Fruit fly (Drosophila melanogaster) whole organism, embryonic: ENCODE data around the gene Hmr.
A peak's percentile ranks its signal among the peaks of the same experiment; 100 is the strongest.

Experiments used
- Asciz ChIP-seq: fragments of 200-800 bp; sonication (Bioruptor generic); optimal IDR thresholded peaks from 2 replicates; lab custom pipeline; 2017; ENCODE audit warnings: missing biosample characterization, mild to moderate bottlenecking, missing genetic modification characterization, missing genetic modification reagents
- Atf6 ChIP-seq: fragments of 200-800 bp; sonication (Bioruptor generic); IDR thresholded peaks from 2 replicates; pipeline ENCODE4 v1.3.6; 2022; ENCODE audit warnings: missing biosample characterization, missing genetic modification characterization
- B-H1 ChIP-seq: fragments of 200-800 bp; sonication (Bioruptor generic); IDR thresholded peaks from 3 replicates; pipeline ENCODE4 v1.3.6; 2022; ENCODE audit warnings: missing biosample characterization, missing genetic modification characterization
- CG10654 ChIP-seq: fragments of 200-800 bp; sonication (Bioruptor generic); optimal IDR thresholded peaks from 2 replicates; lab custom pipeline; 2016; ENCODE audit warnings: missing biosample characterization, missing genetic modification characterization
- CG11504 ChIP-seq: fragments of 200-800 bp; sonication (Bioruptor generic); optimal IDR thresholded peaks from 3 replicates; lab custom pipeline; 2019; ENCODE audit warnings: missing biosample characterization, mild to moderate bottlenecking, missing genetic modification characterization, moderate library complexity
- CG11696 ChIP-seq: fragments of 200-800 bp; sonication (Bioruptor generic); IDR thresholded peaks from 2 replicates; pipeline ENCODE4 v1.3.6; 2022; ENCODE audit warnings: missing biosample characterization, missing genetic modification characterization
- CG12299 ChIP-seq: fragments of 200-800 bp; sonication (Bioruptor generic); optimal IDR thresholded peaks from 2 replicates; lab custom pipeline; 2018; ENCODE audit warnings: missing biosample characterization, mild to moderate bottlenecking, missing genetic modification characterization
- CG12744 ChIP-seq: fragments of 200-800 bp; sonication (Bioruptor generic); optimal IDR thresholded peaks from 2 replicates; lab custom pipeline; 2016; ENCODE audit warnings: missing biosample characterization, missing genetic modification characterization
- CG13296 ChIP-seq: fragments of 200-800 bp; sonication (Bioruptor generic); optimal IDR thresholded peaks from 3 replicates; lab custom pipeline; 2018; ENCODE audit warnings: missing biosample characterization, mild to moderate bottlenecking, missing genetic modification characterization
- CG13775 ChIP-seq: fragments of 200-800 bp; sonication (Bioruptor generic); optimal IDR thresholded peaks from 3 replicates; lab custom pipeline; 2017; ENCODE audit warnings: missing biosample characterization, mild to moderate bottlenecking, missing genetic modification characterization
- CG14441 ChIP-seq: fragments of 200-800 bp; sonication (Bioruptor generic); IDR thresholded peaks from 2 replicates; pipeline ENCODE4 v1.3.6; 2022; ENCODE audit warnings: missing biosample characterization, missing genetic modification characterization
- CG14710 ChIP-seq: fragments of 200-800 bp; sonication (Bioruptor generic); optimal IDR thresholded peaks from 3 replicates; lab custom pipeline; 2019; ENCODE audit warnings: missing biosample characterization, mild to moderate bottlenecking, missing genetic modification characterization, moderate library complexity
- CG1529 ChIP-seq: fragments of 200-800 bp; sonication (Bioruptor generic); optimal IDR thresholded peaks from 3 replicates; lab custom pipeline; 2018; ENCODE audit warnings: missing biosample characterization, missing genetic modification characterization
- CG18262 ChIP-seq: fragments of 200-800 bp; optimal IDR thresholded peaks from 3 replicates; lab custom pipeline; 2019; ENCODE audit warnings: missing biosample characterization, mild to moderate bottlenecking, missing genetic modification characterization, moderate library complexity
- CG4328 ChIP-seq: fragments of 200-800 bp; sonication (Bioruptor generic); optimal IDR thresholded peaks from 3 replicates; lab custom pipeline; 2017; ENCODE audit warnings: missing biosample characterization, missing genetic modification reagents, missing genetic modification characterization
- CG5180 ChIP-seq: fragments of 200-800 bp; sonication (Bioruptor generic); optimal IDR thresholded peaks from 3 replicates; lab custom pipeline; 2017; ENCODE audit warnings: missing biosample characterization, missing genetic modification characterization, mild to moderate bottlenecking, moderate library complexity, missing genetic modification reagents
- CG6254 ChIP-seq: fragments of 200-800 bp; sonication (Bioruptor generic); optimal IDR thresholded peaks from 3 replicates; lab custom pipeline; 2017; ENCODE audit warnings: mild to moderate bottlenecking, missing biosample characterization, missing genetic modification reagents, missing genetic modification characterization
- CG6689 ChIP-seq: fragments of 200-800 bp; sonication (Bioruptor generic); IDR thresholded peaks from 2 replicates; pipeline ENCODE4 v1.3.6; 2022; ENCODE audit warnings: missing biosample characterization, missing genetic modification characterization
- CG7786 ChIP-seq: fragments of 200-800 bp; sonication (Bioruptor generic); optimal IDR thresholded peaks from 2 replicates; lab custom pipeline; 2016; ENCODE audit warnings: missing biosample characterization, missing genetic modification characterization
- CG8089 ChIP-seq: fragments of 200-800 bp; sonication (Bioruptor generic); optimal IDR thresholded peaks from 3 replicates; lab custom pipeline; 2016; ENCODE audit warnings: missing biosample characterization, missing genetic modification characterization
- CG8388 ChIP-seq: fragments of 200-800 bp; sonication (Bioruptor generic); optimal IDR thresholded peaks from 2 replicates; lab custom pipeline; 2019; ENCODE audit warnings: missing biosample characterization, mild to moderate bottlenecking, missing genetic modification characterization, moderate library complexity
- CG8765 ChIP-seq: fragments of 200-800 bp; sonication (Bioruptor generic); IDR thresholded peaks from 2 replicates; pipeline ENCODE4 v1.3.6; 2022; ENCODE audit warnings: missing biosample characterization, missing genetic modification characterization
- CG9797 ChIP-seq: fragments of 200-800 bp; sonication (Bioruptor generic); optimal IDR thresholded peaks from 3 replicates; lab custom pipeline; 2018; ENCODE audit warnings: missing biosample characterization, mild to moderate bottlenecking, missing genetic modification characterization
- CHES-1-like ChIP-seq: fragments of 200-800 bp; sonication (Bioruptor generic); optimal IDR thresholded peaks from 2 replicates; lab custom pipeline; 2016; ENCODE audit warnings: missing biosample characterization, missing genetic modification characterization
- Camta ChIP-seq: fragments of 200-800 bp; sonication (Bioruptor generic); optimal IDR thresholded peaks from 2 replicates; lab custom pipeline; 2016; ENCODE audit warnings: missing biosample characterization, missing genetic modification characterization
- Dek ChIP-seq: fragments of 200-800 bp; sonication (Bioruptor generic); optimal IDR thresholded peaks from 3 replicates; lab custom pipeline; 2019; ENCODE audit warnings: missing biosample characterization, mild to moderate bottlenecking, missing genetic modification characterization, moderate library complexity
- Doc3 ChIP-seq: fragments of 200-800 bp; sonication (Bioruptor generic); IDR thresholded peaks from 3 replicates; pipeline ENCODE4 v1.3.6; 2022; ENCODE audit warnings: missing biosample characterization, missing genetic modification characterization; ENCODE audit not compliant: partially characterized antibody
- E2f1 ChIP-seq: fragments of 200-800 bp; sonication (Bioruptor generic); IDR thresholded peaks from 2 replicates; pipeline ENCODE4 v1.3.6; 2022; ENCODE audit warnings: missing biosample characterization, missing genetic modification characterization
- Elba2 ChIP-seq: fragments of 200-800 bp; sonication (Bioruptor generic); optimal IDR thresholded peaks from 3 replicates; lab custom pipeline; 2016; ENCODE audit warnings: missing biosample characterization, missing genetic modification characterization
- H15 ChIP-seq: fragments of 200-800 bp; sonication (Bioruptor generic); IDR thresholded peaks from 3 replicates; pipeline ENCODE4 v1.3.6; 2022; ENCODE audit warnings: missing biosample characterization, missing genetic modification characterization
- Hand ChIP-seq: fragments of 200-800 bp; sonication (Bioruptor generic); optimal IDR thresholded peaks from 2 replicates; lab custom pipeline; 2017; ENCODE audit warnings: mild to moderate bottlenecking, missing biosample characterization, missing genetic modification reagents, missing genetic modification characterization
- MBD-R2 ChIP-seq: fragments of 200-800 bp; sonication (Bioruptor generic); IDR thresholded peaks from 2 replicates; pipeline ENCODE4 v1.3.6; 2022; ENCODE audit warnings: missing biosample characterization, missing genetic modification characterization
- Xrp1 ChIP-seq: fragments of 200-800 bp; sonication (Bioruptor generic); IDR thresholded peaks from 2 replicates; pipeline ENCODE4 v1.3.6; 2022; ENCODE audit warnings: missing biosample characterization, missing genetic modification characterization
- dpn ChIP-seq, 2 experiments: fragments of 200-800 bp; sonication (Bioruptor generic); optimal IDR thresholded peaks; 3 replicates each; lab custom pipeline; 2016; ENCODE audit warnings: missing biosample characterization in 2 of 2, missing genetic modification characterization in 2 of 2
- dysf ChIP-seq: fragments of 200-800 bp; sonication (Bioruptor generic); IDR thresholded peaks from 3 replicates; pipeline ENCODE4 v1.3.6; 2022; ENCODE audit warnings: missing biosample characterization, missing genetic modification characterization
- eyg ChIP-seq: fragments of 200-800 bp; sonication (Bioruptor generic); optimal IDR thresholded peaks from 3 replicates; lab custom pipeline; 2016; ENCODE audit warnings: missing biosample characterization, missing genetic modification characterization
- fd3F ChIP-seq: fragments of 200-800 bp; sonication (Bioruptor generic); optimal IDR thresholded peaks from 2 replicates; lab custom pipeline; 2018; ENCODE audit warnings: missing biosample characterization, mild to moderate bottlenecking, missing genetic modification characterization, moderate library complexity
- gt ChIP-seq: fragments of 200-800 bp; sonication (Bioruptor generic); IDR thresholded peaks from 2 replicates; pipeline ENCODE4 v1.3.6; 2022; ENCODE audit warnings: missing biosample characterization, missing genetic modification characterization
- insv ChIP-seq, 2 experiments: fragments of 200-800 bp; sonication (Bioruptor generic); optimal IDR thresholded peaks; 3 replicates each; lab custom pipeline; 2016 to 2018; ENCODE audit warnings: missing biosample characterization in 2 of 2, missing genetic modification characterization in 2 of 2
- ken ChIP-seq: fragments of 200-800 bp; sonication (Bioruptor generic); IDR thresholded peaks from 3 replicates; pipeline ENCODE4 v1.3.6; 2022; ENCODE audit warnings: missing biosample characterization, missing genetic modification characterization
- lab ChIP-seq: fragments of 200-800 bp; sonication (Bioruptor generic); optimal IDR thresholded peaks from 3 replicates; lab custom pipeline; 2017; ENCODE audit warnings: missing biosample characterization, missing genetic modification characterization, mild to moderate bottlenecking, moderate library complexity, missing genetic modification reagents
- lilli ChIP-seq: fragments of 200-800 bp; sonication (Bioruptor generic); optimal IDR thresholded peaks from 3 replicates; lab custom pipeline; 2016; ENCODE audit warnings: missing biosample characterization, missing genetic modification characterization
- lmd ChIP-seq: fragments of 200-800 bp; sonication (Bioruptor generic); IDR thresholded peaks from 2 replicates; pipeline ENCODE4 v1.3.6; 2022; ENCODE audit warnings: missing biosample characterization, missing genetic modification characterization
- mam ChIP-seq: fragments of 200-800 bp; sonication (Bioruptor generic); optimal IDR thresholded peaks from 3 replicates; lab custom pipeline; 2016; ENCODE audit warnings: missing biosample characterization, missing genetic modification characterization
- nmo ChIP-seq: fragments of 200-800 bp; sonication (Bioruptor generic); optimal IDR thresholded peaks from 2 replicates; lab custom pipeline; 2018; ENCODE audit warnings: missing biosample characterization, mild to moderate bottlenecking, missing genetic modification characterization, moderate library complexity
- scrt ChIP-seq: fragments of 200-800 bp; sonication (Bioruptor generic); optimal IDR thresholded peaks from 2 replicates; lab custom pipeline; 2018; ENCODE audit warnings: missing biosample characterization, mild to moderate bottlenecking, missing genetic modification characterization, moderate library complexity
- sens-2 ChIP-seq: fragments of 200-800 bp; sonication (Bioruptor generic); IDR thresholded peaks from 2 replicates; pipeline ENCODE4 v1.3.6; 2022; ENCODE audit warnings: missing biosample characterization, missing genetic modification characterization
- so ChIP-seq: fragments of 200-800 bp; sonication (Bioruptor generic); IDR thresholded peaks from 3 replicates; pipeline ENCODE4 v1.3.6; 2022; ENCODE audit warnings: missing biosample characterization, missing genetic modification characterization
- tx ChIP-seq: fragments of 200-800 bp; sonication (Bioruptor generic); optimal IDR thresholded peaks from 2 replicates; lab custom pipeline; 2016; ENCODE audit warnings: missing biosample characterization, missing genetic modification characterization

Gene Hmr

DNA sequence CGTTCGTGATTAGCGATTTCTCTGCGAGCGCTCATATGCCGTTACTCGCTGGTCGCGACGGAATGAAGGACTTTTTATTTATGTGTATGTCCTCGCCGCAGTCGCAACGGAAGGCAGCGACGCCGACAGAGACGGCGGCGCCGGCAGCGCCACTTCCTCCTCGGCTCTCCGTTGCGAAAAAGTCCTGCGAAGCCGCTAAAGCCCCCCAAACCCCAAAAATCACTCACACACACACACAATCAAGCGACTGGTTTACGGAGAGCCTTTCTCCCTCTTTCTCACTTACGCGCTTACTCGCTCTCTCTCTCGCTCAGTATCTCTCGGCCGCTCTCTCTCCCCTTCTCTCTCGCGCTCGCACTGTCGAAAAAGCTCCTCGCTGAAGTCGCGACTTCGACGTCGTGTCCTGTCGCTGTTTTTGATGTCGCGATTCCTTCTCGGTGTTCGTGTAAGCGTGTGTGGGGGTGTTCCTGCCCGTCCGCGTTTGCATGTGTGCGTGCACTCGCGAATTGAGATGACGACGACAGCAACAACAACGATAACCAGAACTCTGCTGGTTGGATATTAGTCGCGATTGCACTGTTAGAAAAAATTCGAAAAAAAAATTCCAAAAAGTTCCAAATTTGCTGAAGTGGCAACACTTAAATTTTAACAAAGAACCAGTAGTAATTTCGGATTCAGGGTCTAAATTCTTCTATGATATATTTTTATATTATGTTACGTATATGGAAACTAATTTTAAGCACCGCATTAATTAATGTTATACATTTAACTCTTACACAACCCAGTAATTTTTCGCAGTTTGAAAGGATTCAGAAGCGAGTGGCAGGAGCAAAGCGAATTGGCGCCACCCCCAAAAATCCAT, 24.7 kb upstream of the Hmr start, which contains the start of gene CG43347 (continued):
- TF ChIP-seq CG12299 (tag; lab: Kevin White, UChicago): peak; percentile 69
- peak; percentile 43 for TF ChIP-seq CG14710
- no peak for TF ChIP-seq gt (GFP tag; lab: Robert Waterston, UW)
- peak; percentile 65 for TF ChIP-seq Xrp1 (GFP tag; lab: Robert Waterston, UW)
- TF ChIP-seq insv (GFP tag; optimal IDR thresholded peaks at IDR 0.05; lab: Kevin White, UChicago): peak in 1 of 2 experiments; percentile 9
- TF ChIP-seq CG11504 (tag; lab: Kevin White, UChicago): peak; percentile 85
- TF ChIP-seq lilli (GFP tag; lab: Kevin White, UChicago): peak; percentile 59
- peak; percentile 59 for TF ChIP-seq E2f1 (GFP tag; lab: Robert Waterston, UW)
- TF ChIP-seq CG8089 (GFP tag; lab: Kevin White, UChicago): no peak
- peak; percentile 82 for TF ChIP-seq dysf (GFP tag; lab: Robert Waterston, UW)
- TF ChIP-seq CG5180: peak; percentile 55
- TF ChIP-seq H15 (GFP tag; lab: Robert Waterston, UW): 0 out of 3 replicates have a peak, but pooled peaks have one; percentile 43
- TF ChIP-seq CG14441: peak; percentile 41; the same call in 1 of the 2 replicates
- peak; percentile 65 for TF ChIP-seq CG6689 (GFP tag; lab: Robert Waterston, UW)
- TF ChIP-seq CG18262 (tag; lab: Kevin White, UChicago): peak; percentile 68
- TF ChIP-seq CG4328 (GFP tag; lab: Kevin White, UChicago): peak; percentile 61
- peak; percentile 45; the same call in 1 of the 3 replicates for TF ChIP-seq ken (GFP tag; lab: Robert Waterston, UW)
- TF ChIP-seq CG10654 (GFP tag; lab: Kevin White, UChicago): peak; percentile 44
- no peak for TF ChIP-seq CG9797 (GFP tag; lab: Kevin White, UChicago)
- TF ChIP-seq Camta (GFP tag; lab: Kevin White, UChicago): no peak
- peak; percentile 63 for TF ChIP-seq CG8388 (GFP tag; lab: Kevin White, UChicago)
- peak; percentile 10 for TF ChIP-seq mam (GFP tag; lab: Kevin White, UChicago)
- no peak for TF ChIP-seq MBD-R2 (GFP tag; lab: Robert Waterston, UW)
- TF ChIP-seq Hand (GFP tag; lab: Kevin White, UChicago): peak; percentile 80
- TF ChIP-seq Atf6 (GFP tag; lab: Robert Waterston, UW): peak; percentile 61; the same call in 1 of the 2 replicates
- peak; percentile 75 for TF ChIP-seq Dek (tag; lab: Kevin White, UChicago)
- peak; percentile 54 for TF ChIP-seq CG1529 (GFP tag; lab: Kevin White, UChicago)
- no peak for TF ChIP-seq tx (GFP tag; lab: Kevin White, UChicago)
- no peak for TF ChIP-seq CG8765 (GFP tag; lab: Robert Waterston, UW)
- TF ChIP-seq lab (GFP tag; lab: Kevin White, UChicago): peak; percentile 86
- peak; percentile 22 to 29 for TF ChIP-seq dpn (GFP tag; optimal IDR thresholded peaks at IDR 0.05; lab: Kevin White, UChicago)
- peak; percentile 59 for TF ChIP-seq CG13775
- TF ChIP-seq sens-2 (GFP tag; lab: Robert Waterston, UW): no peak
- TF ChIP-seq scrt (GFP tag; lab: Kevin White, UChicago): peak; percentile 73
- TF ChIP-seq CG7786 (GFP tag; lab: Kevin White, UChicago): peak; percentile 12
- 0 out of 3 replicates have a peak, but pooled peaks have one; percentile 54 for TF ChIP-seq so (GFP tag; lab: Robert Waterston, UW)
- TF ChIP-seq eyg (GFP tag; lab: Kevin White, UChicago): no peak
- no peak for TF ChIP-seq Elba2
- TF ChIP-seq B-H1 (GFP tag; lab: Robert Waterston, UW): no peak
- TF ChIP-seq lmd: peak; percentile 62
- TF ChIP-seq Asciz (GFP tag; lab: Kevin White, UChicago): peak; percentile 48
- TF ChIP-seq CHES-1-like (GFP tag; lab: Kevin White, UChicago): no peak
- no peak for TF ChIP-seq CG11696 (GFP tag; lab: Robert Waterston, UW)
- TF ChIP-seq CG13296: peak; percentile 76
- TF ChIP-seq nmo (GFP tag; lab: Kevin White, UChicago): peak; percentile 77
- peak; percentile 52 for TF ChIP-seq fd3F (GFP tag; lab: Kevin White, UChicago)
- no peak for TF ChIP-seq Doc3 (GFP tag; lab: Robert Waterston, UW)
- peak; percentile 13 for TF ChIP-seq CG6254
- TF ChIP-seq CG12744: no peak
